Worm (Caenorhabditis elegans) whole organism, early embryonic: ENCODE data around the gene ins-35.

ENCODE experiments used
- B0310.2 ChIP-seq: sonication (generic microtip); optimal IDR thresholded peaks from 2 replicates; lab custom pipeline; 2016; ENCODE audit warnings: mild to moderate bottlenecking, missing genetic modification characterization, missing compliant biosample characterization
- F13C5.2 ChIP-seq: sonication (generic microtip); optimal IDR thresholded peaks from 2 replicates; lab custom pipeline; 2017; ENCODE audit warnings: mild to moderate bottlenecking, missing genetic modification characterization, inconsistent platforms, missing compliant biosample characterization
- ama-1 ChIP-seq: fragments of 150-350 bp; optimal IDR thresholded peaks from 2 replicates; lab custom pipeline; 2014
- ets-7 ChIP-seq: sonication (generic microtip); optimal IDR thresholded peaks from 2 replicates; lab custom pipeline; 2016; ENCODE audit warnings: missing genotype, missing genetic modification characterization, missing compliant biosample characterization
- hmbx-1 ChIP-seq: sonication (generic microtip); optimal IDR thresholded peaks from 2 replicates; lab custom pipeline; 2016; ENCODE audit warnings: mild to moderate bottlenecking, missing genetic modification characterization, missing compliant biosample characterization
- hmg-4 ChIP-seq: fragments of 200-800 bp; sonication (Bioruptor generic); optimal IDR thresholded peaks from 2 replicates; lab custom pipeline; 2018; ENCODE audit warnings: mild to moderate bottlenecking, missing genetic modification characterization, missing compliant biosample characterization
- scrt-1 ChIP-seq: fragments of 200-800 bp; sonication (Bioruptor generic); IDR thresholded peaks from 2 replicates; pipeline ENCODE4 v1.3.6; 2022; ENCODE audit warnings: missing genetic modification characterization, missing compliant biosample characterization
- tbx-11 ChIP-seq: fragments of 200-800 bp; sonication (Bioruptor generic); IDR thresholded peaks from 2 replicates; pipeline ENCODE4 v1.3.6; 2022; ENCODE audit warnings: missing genetic modification characterization, missing compliant biosample characterization

ce11 chrV:20386942-20387341 is 11.6 kb downstream of the ins-35 start, which contains the start of gene K02E2.7:
- TF ChIP-seq ets-7 (tag; lab: Kevin White, UChicago) (no peak), ama-1 (no peak), B0310.2 (tag; lab: Kevin White, UChicago) (no peak), F13C5.2 (tag; lab: Kevin White, UChicago) (no peak), hmbx-1 (tag; lab: Kevin White, UChicago) (no peak), hmg-4 (GFP tag; lab: Kevin White, UChicago) (no peak), tbx-11 (GFP tag; lab: Robert Waterston, UW) (no peak), scrt-1 (GFP tag; lab: Robert Waterston, UW) (no peak)
